Fruit fly (Drosophila melanogaster) whole organism, embryonic: ENCODE measurements around the gene Est-Q.

ENCODE experiments used
- B-H1 ChIP-seq: fragments of 200-800 bp; sonication (Bioruptor generic); IDR thresholded peaks from 3 replicates; pipeline ENCODE4 v1.3.6; 2022; ENCODE audit warnings: missing biosample characterization, missing genetic modification characterization
- BtbVII ChIP-seq: fragments of 200-800 bp; sonication (Bioruptor generic); optimal IDR thresholded peaks from 3 replicates; lab custom pipeline; 2017; ENCODE audit warnings: missing biosample characterization, mild to moderate bottlenecking, missing genetic modification characterization
- CG12071 ChIP-seq: fragments of 200-800 bp; sonication (Bioruptor generic); optimal IDR thresholded peaks from 3 replicates; lab custom pipeline; 2018; ENCODE audit warnings: missing biosample characterization, mild to moderate bottlenecking, missing genetic modification characterization
- CG13287 ChIP-seq: fragments of 200-800 bp; sonication (Bioruptor generic); IDR thresholded peaks from 2 replicates; pipeline ENCODE4 v1.3.6; 2022; ENCODE audit warnings: missing biosample characterization, missing genetic modification characterization; ENCODE audit not compliant: partially characterized antibody
- CG13424 ChIP-seq: fragments of 200-800 bp; sonication (Bioruptor generic); optimal IDR thresholded peaks from 2 replicates; lab custom pipeline; 2019; ENCODE audit warnings: missing biosample characterization, mild to moderate bottlenecking, missing genetic modification characterization, moderate library complexity
- CG13775 ChIP-seq: fragments of 200-800 bp; sonication (Bioruptor generic); optimal IDR thresholded peaks from 3 replicates; lab custom pipeline; 2017; ENCODE audit warnings: missing biosample characterization, mild to moderate bottlenecking, missing genetic modification characterization
- CG14014 ChIP-seq: fragments of 200-800 bp; sonication (Bioruptor generic); IDR thresholded peaks from 2 replicates; pipeline ENCODE4 v1.3.6; 2022; ENCODE audit warnings: missing biosample characterization, missing genetic modification characterization
- CG16815 ChIP-seq: fragments of 200-800 bp; sonication (Bioruptor generic); optimal IDR thresholded peaks from 3 replicates; lab custom pipeline; 2017; ENCODE audit warnings: missing biosample characterization, mild to moderate bottlenecking, missing genetic modification characterization
- CG17328 ChIP-seq: fragments of 200-800 bp; sonication (Bioruptor generic); IDR thresholded peaks from 2 replicates; pipeline ENCODE4 v1.3.6; 2022; ENCODE audit warnings: missing biosample characterization, missing genetic modification characterization
- CG17912 ChIP-seq: fragments of 200-800 bp; sonication (Bioruptor generic); optimal IDR thresholded peaks from 2 replicates; lab custom pipeline; 2018; ENCODE audit warnings: missing biosample characterization, mild to moderate bottlenecking, missing genetic modification characterization
- CG2199 ChIP-seq: fragments of 200-800 bp; sonication (Bioruptor generic); IDR thresholded peaks from 3 replicates; pipeline ENCODE4 v1.3.6; 2022; ENCODE audit warnings: missing biosample characterization, missing genetic modification characterization
- CG2202 ChIP-seq: fragments of 200-800 bp; sonication (Bioruptor generic); optimal IDR thresholded peaks from 2 replicates; lab custom pipeline; 2018; ENCODE audit warnings: missing biosample characterization, mild to moderate bottlenecking, missing genetic modification characterization
- CG3281 ChIP-seq: fragments of 200-800 bp; sonication (Bioruptor generic); optimal IDR thresholded peaks from 3 replicates; lab custom pipeline; 2017; ENCODE audit warnings: missing biosample characterization, mild to moderate bottlenecking, missing genetic modification characterization
- CG33213 ChIP-seq: fragments of 200-800 bp; sonication (Bioruptor generic); optimal IDR thresholded peaks from 3 replicates; lab custom pipeline; 2016; ENCODE audit warnings: missing biosample characterization, missing genetic modification characterization
- CG34224 ChIP-seq: fragments of 200-800 bp; sonication (Bioruptor generic); IDR thresholded peaks from 3 replicates; pipeline ENCODE4 v1.3.6; 2022; ENCODE audit warnings: missing biosample characterization, missing genetic modification characterization; ENCODE audit not compliant: partially characterized antibody
- CG3726 ChIP-seq: fragments of 200-800 bp; sonication (Bioruptor generic); IDR thresholded peaks from 3 replicates; pipeline ENCODE4, ENCODE4 v1.3.6; 2022; ENCODE audit warnings: missing biosample characterization, missing genetic modification characterization
- CG4328 ChIP-seq: fragments of 200-800 bp; sonication (Bioruptor generic); optimal IDR thresholded peaks from 3 replicates; lab custom pipeline; 2017; ENCODE audit warnings: missing biosample characterization, missing genetic modification reagents, missing genetic modification characterization
- CG6254 ChIP-seq: fragments of 200-800 bp; sonication (Bioruptor generic); optimal IDR thresholded peaks from 3 replicates; lab custom pipeline; 2017; ENCODE audit warnings: mild to moderate bottlenecking, missing biosample characterization, missing genetic modification reagents, missing genetic modification characterization
- CG6854 ChIP-seq: fragments of 200-800 bp; sonication (Bioruptor generic); optimal IDR thresholded peaks from 3 replicates; lab custom pipeline; 2017; ENCODE audit warnings: missing biosample characterization, mild to moderate bottlenecking, missing genetic modification characterization
- CG7556 ChIP-seq: fragments of 200-800 bp; sonication (Bioruptor generic); optimal IDR thresholded peaks from 2 replicates; lab custom pipeline; 2017; ENCODE audit warnings: missing biosample characterization, mild to moderate bottlenecking, missing genetic modification characterization
- CG7928 ChIP-seq: fragments of 200-800 bp; sonication (Bioruptor generic); optimal IDR thresholded peaks from 2 replicates; lab custom pipeline; 2017; ENCODE audit warnings: missing biosample characterization, mild to moderate bottlenecking, missing genetic modification characterization
- CG8924 ChIP-seq: fragments of 200-800 bp; optimal IDR thresholded peaks from 3 replicates; lab custom pipeline; 2019; ENCODE audit warnings: missing biosample characterization, mild to moderate bottlenecking, missing genetic modification characterization, moderate library complexity
- Deaf1 ChIP-seq: fragments of 200-800 bp; optimal IDR thresholded peaks from 3 replicates; lab custom pipeline; 2019; ENCODE audit warnings: missing biosample characterization, mild to moderate bottlenecking, missing genetic modification characterization, moderate library complexity
- Ets97D ChIP-seq: fragments of 200-800 bp; sonication (Bioruptor generic); optimal IDR thresholded peaks from 3 replicates; lab custom pipeline; 2016; ENCODE audit warnings: missing biosample characterization, missing genetic modification characterization
- Fer1 ChIP-seq: fragments of 200-800 bp; sonication (Bioruptor generic); optimal IDR thresholded peaks from 2 replicates; lab custom pipeline; 2017; ENCODE audit warnings: missing biosample characterization, mild to moderate bottlenecking, missing genetic modification characterization
- HLH4C ChIP-seq: fragments of 200-800 bp; sonication (Bioruptor generic); IDR thresholded peaks from 3 replicates; pipeline ENCODE4 v1.3.6; 2022; ENCODE audit warnings: missing biosample characterization, missing genetic modification characterization; ENCODE audit not compliant: partially characterized antibody
- Hr3 ChIP-seq: fragments of 200-800 bp; sonication (Bioruptor generic); optimal IDR thresholded peaks from 3 replicates; lab custom pipeline; 2016; ENCODE audit warnings: missing biosample characterization, missing genetic modification characterization
- Mes4 ChIP-seq: fragments of 200-800 bp; sonication (Bioruptor generic); optimal IDR thresholded peaks from 2 replicates; lab custom pipeline; 2016; ENCODE audit warnings: missing biosample characterization, missing genetic modification characterization
- Opbp ChIP-seq: fragments of 200-800 bp; sonication (Bioruptor generic); IDR thresholded peaks from 3 replicates; pipeline ENCODE4 v1.3.6; 2022; ENCODE audit warnings: missing biosample characterization, missing genetic modification characterization; ENCODE audit not compliant: partially characterized antibody
- Xbp1 ChIP-seq: fragments of 200-800 bp; sonication (Bioruptor generic); optimal IDR thresholded peaks from 3 replicates; lab custom pipeline; 2016; ENCODE audit warnings: missing biosample characterization, mild to moderate bottlenecking, missing genetic modification characterization
- ara ChIP-seq: fragments of 200-800 bp; sonication (Bioruptor generic); IDR thresholded peaks from 2 replicates; pipeline ENCODE4 v1.3.6; 2022; ENCODE audit warnings: missing biosample characterization, missing genetic modification characterization
- bigmax ChIP-seq: fragments of 200-800 bp; sonication (Bioruptor generic); optimal IDR thresholded peaks from 2 replicates; lab custom pipeline; 2018; ENCODE audit warnings: missing biosample characterization, mild to moderate bottlenecking, missing genetic modification characterization
- bsh ChIP-seq, 2 experiments: fragments of 200-800 bp; sonication (Bioruptor generic); optimal IDR thresholded peaks; 2 replicates each; lab custom pipeline; 2017 to 2018; ENCODE audit warnings: mild to moderate bottlenecking in 2 of 2, missing biosample characterization in 2 of 2, missing genetic modification characterization in 2 of 2, moderate library complexity in 1 of 2
- fru ChIP-seq: fragments of >200 bp; optimal IDR thresholded peaks from 2 replicates; lab custom pipeline; 2017
- ind ChIP-seq: fragments of 200-800 bp; sonication (Bioruptor generic); optimal IDR thresholded peaks from 3 replicates; lab custom pipeline; 2016; ENCODE audit warnings: missing biosample characterization, missing genetic modification characterization
- knrl ChIP-seq: fragments of 200-800 bp; sonication (Bioruptor generic); IDR thresholded peaks from 3 replicates; pipeline ENCODE4 v1.3.6; 2022; ENCODE audit warnings: missing biosample characterization, missing genetic modification characterization; ENCODE audit not compliant: partially characterized antibody
- maf-S ChIP-seq: fragments of 200-800 bp; sonication (Bioruptor generic); optimal IDR thresholded peaks from 2 replicates; lab custom pipeline; 2016; ENCODE audit warnings: missing biosample characterization, missing genetic modification characterization
- mirr ChIP-seq: fragments of 200-800 bp; sonication (Bioruptor generic); optimal IDR thresholded peaks from 3 replicates; lab custom pipeline; 2018; ENCODE audit warnings: missing biosample characterization, mild to moderate bottlenecking, missing genetic modification characterization
- pros ChIP-seq: fragments of 200-800 bp; sonication (Bioruptor generic); optimal IDR thresholded peaks from 3 replicates; lab custom pipeline; 2019; ENCODE audit warnings: missing biosample characterization, mild to moderate bottlenecking, missing genetic modification characterization, moderate library complexity
- ro ChIP-seq: fragments of 200-800 bp; sonication (Bioruptor generic); IDR thresholded peaks from 2 replicates; pipeline ENCODE4 v1.3.6; 2022; ENCODE audit warnings: missing biosample characterization, missing genetic modification characterization
- sens ChIP-seq: fragments of 200-800 bp; sonication (Bioruptor generic); peaks from one replicate; lab custom pipeline; 2016; ENCODE audit warnings: missing biosample characterization, missing genetic modification characterization
- sima ChIP-seq: fragments of 200-800 bp; sonication (Bioruptor generic); optimal IDR thresholded peaks from 2 replicates; lab custom pipeline; 2016; ENCODE audit warnings: missing biosample characterization, missing genetic modification characterization
- slbo ChIP-seq: fragments of 200-800 bp; sonication (Bioruptor generic); IDR thresholded peaks from 2 replicates; pipeline ENCODE4 v1.3.6; 2022; ENCODE audit warnings: missing biosample characterization, missing genetic modification characterization
- slp2 ChIP-seq: fragments of 200-800 bp; sonication (Bioruptor generic); optimal IDR thresholded peaks from 2 replicates; lab custom pipeline; 2016; ENCODE audit warnings: missing biosample characterization, missing genetic modification characterization
- tap ChIP-seq: fragments of 200-800 bp; optimal IDR thresholded peaks from 3 replicates; lab custom pipeline; 2019; ENCODE audit warnings: missing biosample characterization, mild to moderate bottlenecking, missing genetic modification characterization, moderate library complexity
- twi ChIP-seq: fragments of 200-800 bp; optimal IDR thresholded peaks from 2 replicates; lab custom pipeline; 2019; ENCODE audit warnings: missing biosample characterization, mild to moderate bottlenecking, missing genetic modification characterization, moderate library complexity
- unpg ChIP-seq: fragments of 200-800 bp; sonication (Bioruptor generic); optimal IDR thresholded peaks from 3 replicates; lab custom pipeline; 2018; ENCODE audit warnings: missing biosample characterization, mild to moderate bottlenecking, missing genetic modification characterization, moderate library complexity
- vnd ChIP-seq: fragments of 200-800 bp; sonication (Bioruptor generic); IDR thresholded peaks from 3 replicates; pipeline ENCODE4 v1.3.6; 2022; ENCODE audit warnings: missing biosample characterization, missing genetic modification characterization; ENCODE audit not compliant: partially characterized antibody

The Est-Q gene

dm6 chr3L:21539245-21540196 is 38.3 kb downstream of the Est-Q start, which contains the start of the genes COX8 and VhaM9.7-b (continued):
- TF ChIP-seq twi (tag; lab: Kevin White, UChicago) = no peak
- peak; percentile 76 for TF ChIP-seq CG13775 (GFP tag; lab: Kevin White, UChicago)
- TF ChIP-seq ind (GFP tag; lab: Kevin White, UChicago) = peak; percentile 74
- no peak for TF ChIP-seq CG17912 (GFP tag; lab: Kevin White, UChicago)
- TF ChIP-seq fru = no peak
- no peak for TF ChIP-seq CG8924 (tag; lab: Kevin White, UChicago)
- peak; percentile 45 for TF ChIP-seq CG16815 (GFP tag; lab: Kevin White, UChicago)
- TF ChIP-seq CG33213 (GFP tag; lab: Kevin White, UChicago) = peak; percentile 38
- TF ChIP-seq ro = no peak
- TF ChIP-seq mirr (GFP tag; lab: Kevin White, UChicago) = no peak
- TF ChIP-seq BtbVII (GFP tag; lab: Kevin White, UChicago) = no peak
- TF ChIP-seq Ets97D (GFP tag; lab: Kevin White, UChicago) = peak; percentile 56
- no peak for TF ChIP-seq Mes4 (GFP tag; lab: Kevin White, UChicago)
- TF ChIP-seq CG3281 (GFP tag; lab: Kevin White, UChicago) = peak; percentile 45
- no peak for TF ChIP-seq CG14014 (GFP tag; lab: Robert Waterston, UW)
- peak; percentile 57; the same call in 1 of the 3 replicates for TF ChIP-seq CG2199
- TF ChIP-seq CG12071 (GFP tag; lab: Kevin White, UChicago) = no peak
- 0 out of 2 replicates have a peak, but pooled peaks have one; percentile 6 for TF ChIP-seq CG17328 (GFP tag; lab: Robert Waterston, UW)
- TF ChIP-seq pros = no peak
- TF ChIP-seq B-H1 = no peak
- peak; percentile 25 for TF ChIP-seq CG7928 (GFP tag; lab: Kevin White, UChicago)
- peak; percentile 2 for TF ChIP-seq slp2
- TF ChIP-seq unpg = no peak
- peak; percentile 60; the same call in 2 of the 3 replicates for TF ChIP-seq HLH4C (GFP tag; lab: Robert Waterston, UW)
- peak; percentile 60 for TF ChIP-seq CG13287 (GFP tag; lab: Robert Waterston, UW)
- peak; percentile 88 for TF ChIP-seq bigmax
- TF ChIP-seq CG7556 (GFP tag; lab: Kevin White, UChicago) = no peak
- no peak for TF ChIP-seq CG3726 (GFP tag; lab: Robert Waterston, UW)
- TF ChIP-seq sens (GFP tag; lab: Kevin White, UChicago) = peak; percentile 63
- TF ChIP-seq CG6854 (GFP tag; lab: Kevin White, UChicago) = no peak
- TF ChIP-seq tap (tag; lab: Kevin White, UChicago) = no peak
- TF ChIP-seq knrl = peak; percentile 74
- TF ChIP-seq CG4328 (GFP tag; lab: Kevin White, UChicago) = peak; percentile 8
- peak; percentile 99 for TF ChIP-seq CG6254 (GFP tag; lab: Kevin White, UChicago)
- TF ChIP-seq Deaf1 (tag; lab: Kevin White, UChicago) = no peak
- TF ChIP-seq slbo (GFP tag; lab: Robert Waterston, UW) = peak; percentile 80
- TF ChIP-seq sima (GFP tag; lab: Kevin White, UChicago) = no peak
- TF ChIP-seq CG2202 = no peak
- peak; percentile 38 for TF ChIP-seq maf-S (GFP tag; lab: Kevin White, UChicago)
- no peak for TF ChIP-seq Fer1 (GFP tag; lab: Kevin White, UChicago)
- TF ChIP-seq vnd (GFP tag; lab: Robert Waterston, UW) = peak; percentile 65; the same call in 1 of the 3 replicates
- TF ChIP-seq Hr3 (GFP tag; lab: Kevin White, UChicago) = peak; percentile 60
- TF ChIP-seq Opbp (GFP tag; lab: Robert Waterston, UW) = peak; percentile 60
- peak; percentile 70 for TF ChIP-seq CG13424 (tag; lab: Kevin White, UChicago)
- TF ChIP-seq CG34224 (GFP tag; lab: Robert Waterston, UW) = peak; percentile 21; the same call in 1 of the 3 replicates
- TF ChIP-seq bsh (GFP tag; optimal IDR thresholded peaks at IDR 0.05; lab: Kevin White, UChicago) = no peak
- peak; percentile 54; the same call in 1 of the 2 replicates for TF ChIP-seq ara
- peak; percentile 72 for TF ChIP-seq Xbp1 (GFP tag; lab: Kevin White, UChicago)
